Worm (Caenorhabditis elegans): ENCODE data around the gene pptr-2.

Gene pptr-2

ce11 chrV:11016846-11017553, 17.7 kb downstream of the pptr-2 start:
- no peak for TF ChIP-seq elt-1 (tag; optimal IDR thresholded peaks at IDR 0.05; ENCODE audit: borderline replicate concordance, insufficient read depth)
- no peak for TF ChIP-seq unc-62 (GFP tag; optimal IDR thresholded peaks at IDR 0.05)
- TF ChIP-seq elt-3 (tag; optimal IDR thresholded peaks at IDR 0.05), result no peak
- TF ChIP-seq bed-3 (GFP tag; optimal IDR thresholded peaks at IDR 0.05), result no peak
- no peak for TF ChIP-seq blmp-1 (tag; optimal IDR thresholded peaks at IDR 0.05)

ce11 chrV:11014758-11015157, 20.0 kb downstream of the pptr-2 start:
- TF ChIP-seq drap-1 (GFP tag; optimal IDR thresholded peaks at IDR 0.05) (no peak), bed-3 (GFP tag; optimal IDR thresholded peaks at IDR 0.05) (no peak), unc-62 (GFP tag; optimal IDR thresholded peaks at IDR 0.05) (no peak), nhr-2 (tag; optimal IDR thresholded peaks at IDR 0.05) (no peak), lin-13 (tag; optimal IDR thresholded peaks at IDR 0.05) (no peak), nhr-12 (tag; optimal IDR thresholded peaks at IDR 0.05) (no peak), ceh-43 (GFP tag; optimal IDR thresholded peaks at IDR 0.05) (no peak), unc-39 (tag; optimal IDR thresholded peaks at IDR 0.05) (no peak), hlh-1 (tag; optimal IDR thresholded peaks at IDR 0.05) (no peak), nhr-237 (tag; optimal IDR thresholded peaks at IDR 0.05) (no peak), pha-4 (tag; optimal IDR thresholded peaks at IDR 0.05) (no peak), cnd-1 (tag; optimal IDR thresholded peaks at IDR 0.05) (no peak), elt-3 (tag; optimal IDR thresholded peaks at IDR 0.05) (no peak)

- TF ChIP-seq mep-1 (tag; optimal IDR thresholded peaks at IDR 0.05) (no peak), pha-4 (tag; optimal IDR thresholded peaks at IDR 0.05) (no peak)
These were observed 21.6 kb downstream of the pptr-2 start for ce11 chrV:11013179-11013578.

- TF ChIP-seq elt-3 (tag; optimal IDR thresholded peaks at IDR 0.05) (no peak), lin-32 (GFP tag; optimal IDR thresholded peaks at IDR 0.05) (no peak), zip-8 (tag; optimal IDR thresholded peaks at IDR 0.05) (no peak), bed-3 (GFP tag; optimal IDR thresholded peaks at IDR 0.05) (no peak), mls-2 (tag; optimal IDR thresholded peaks at IDR 0.05) (no peak), hlh-1 (tag; optimal IDR thresholded peaks at IDR 0.05) (no peak)
These were observed 22.3 kb downstream of the pptr-2 start, which contains the start of gene C13G3.1 for ce11 chrV:11012419-11012818. Gene C13G3.1 (minus strand): TSS chrV:11012465.

ce11 chrV:11011807-11012206, 22.9 kb downstream of the pptr-2 start:
- no peak for TF ChIP-seq flh-1 (GFP tag; optimal IDR thresholded peaks at IDR 0.05)
- TF ChIP-seq nhr-237 (tag; optimal IDR thresholded peaks at IDR 0.05), result no peak
- no peak for TF ChIP-seq sptf-1 (tag; optimal IDR thresholded peaks at IDR 0.05)
- TF ChIP-seq unc-62 (GFP tag; optimal IDR thresholded peaks at IDR 0.05), result no peak
- no peak for TF ChIP-seq unc-120 (tag; optimal IDR thresholded peaks at IDR 0.05; ENCODE audit: poor library complexity, severe bottlenecking)
- TF ChIP-seq blmp-1 (tag; optimal IDR thresholded peaks at IDR 0.05), result no peak

- TF ChIP-seq ztf-11 (tag; optimal IDR thresholded peaks at IDR 0.05) (no peak), cnd-1 (tag; optimal IDR thresholded peaks at IDR 0.05) (no peak), pha-4 (tag; optimal IDR thresholded peaks at IDR 0.05) (no peak), drap-1 (GFP tag; optimal IDR thresholded peaks at IDR 0.05) (no peak), lin-13 (tag; optimal IDR thresholded peaks at IDR 0.05) (no peak), elt-3 (tag; optimal IDR thresholded peaks at IDR 0.05) (no peak), mab-5 (tag; optimal IDR thresholded peaks at IDR 0.05) (no peak), lin-32 (GFP tag; optimal IDR thresholded peaks at IDR 0.05) (no peak), unc-39 (tag; optimal IDR thresholded peaks at IDR 0.05) (no peak), zip-8 (tag; optimal IDR thresholded peaks at IDR 0.05) (no peak), nhr-2 (tag; optimal IDR thresholded peaks at IDR 0.05) (no peak), M03D4.4 (tag; optimal IDR thresholded peaks at IDR 0.05) (no peak)
These were observed 24.0 kb downstream of the pptr-2 start for ce11 chrV:11010768-11011167.

- no peak for TF ChIP-seq nhr-28 (tag; optimal IDR thresholded peaks at IDR 0.05)
- TF ChIP-seq ces-1 (GFP tag; optimal IDR thresholded peaks at IDR 0.05), result no peak
- TF ChIP-seq zip-8 (tag; optimal IDR thresholded peaks at IDR 0.05), result no peak
- TF ChIP-seq ztf-11 (tag; optimal IDR thresholded peaks at IDR 0.05), result no peak
- no peak for TF ChIP-seq M03D4.4 (tag; optimal IDR thresholded peaks at IDR 0.05)
- no peak for TF ChIP-seq elt-3 (tag; optimal IDR thresholded peaks at IDR 0.05)
- no peak for TF ChIP-seq tbx-8 (GFP tag; optimal IDR thresholded peaks at IDR 0.05)
- TF ChIP-seq lsy-2 (tag; optimal IDR thresholded peaks at IDR 0.05), result no peak
- TF ChIP-seq sptf-1 (tag; optimal IDR thresholded peaks at IDR 0.05), result no peak
- TF ChIP-seq nhr-12 (tag; optimal IDR thresholded peaks at IDR 0.05), result no peak
- no peak for TF ChIP-seq bed-3 (GFP tag; optimal IDR thresholded peaks at IDR 0.05)
- no peak for TF ChIP-seq drap-1 (GFP tag; optimal IDR thresholded peaks at IDR 0.05)
- no peak for TF ChIP-seq ceh-39 (tag; optimal IDR thresholded peaks at IDR 0.05)
- TF ChIP-seq flh-1 (GFP tag; optimal IDR thresholded peaks at IDR 0.05), result no peak
These were observed 25.6 kb downstream of the pptr-2 start for ce11 chrV:11009124-11009524.

Measured in whole organism, mixed stage, embryonic.